Worm (Caenorhabditis elegans) whole organism, late embryonic: ENCODE data around the gene D1054.3.

Experiments
- sox-2 ChIP-seq: fragments of 200-800 bp; sonication (Bioruptor generic); IDR thresholded peaks from 2 replicates; pipeline ENCODE4 v1.3.6; 2022; ENCODE audit warnings: missing genetic modification reagents, missing genetic modification characterization, missing compliant biosample characterization
- unc-55 ChIP-seq: sonication (generic microtip); optimal IDR thresholded peaks from 2 replicates; lab custom pipeline; 2017; ENCODE audit warnings: missing biosample characterization, missing genetic modification reagents, missing genetic modification characterization

ce11 chrV:10818498-10818897 lies 47.2 kb downstream of the D1054.3 start:
- TF ChIP-seq unc-55 (GFP tag; lab: Kevin White, UChicago) (no peak), sox-2 (GFP tag; lab: Robert Waterston, UW) (no peak)
